Worm (Caenorhabditis elegans) whole organism, L4 larva: ENCODE data around the gene nep-6.

ENCODE experiments used
- ces-1 ChIP-seq: fragments of 150-350 bp; sonication (generic microtip); optimal IDR thresholded peaks from 4 replicates; lab custom pipeline; 2014; ENCODE audit warnings: missing biosample characterization, missing genetic modification reagents, missing genetic modification characterization
- cey-2 ChIP-seq: sonication (generic microtip); optimal IDR thresholded peaks from 3 replicates; lab custom pipeline; 2017; ENCODE audit warnings: missing genetic modification characterization, mild to moderate bottlenecking, missing compliant biosample characterization, antibody characterized with exemption, borderline replicate concordance; ENCODE audit not compliant: insufficient read depth
- fos-1 ChIP-seq: fragments of 150-350 bp; optimal IDR thresholded peaks from 2 replicates; lab custom pipeline; 2014; ENCODE audit warnings: missing biosample characterization, missing genetic modification characterization
- jun-1 ChIP-seq: fragments of 150-350 bp; optimal IDR thresholded peaks from 2 replicates; lab custom pipeline; 2014; ENCODE audit warnings: missing biosample characterization, missing genetic modification reagents, missing genetic modification characterization
- lin-29 ChIP-seq: fragments of 200-800 bp; sonication (Bioruptor generic); IDR thresholded peaks from 2 replicates; pipeline ENCODE4 v1.3.6; 2022; ENCODE audit warnings: missing genetic modification reagents, missing genetic modification characterization, missing compliant biosample characterization
- lin-38 ChIP-seq: fragments of 200-800 bp; sonication (Bioruptor generic); IDR thresholded peaks from 2 replicates; pipeline ENCODE4 v1.3.6; 2022; ENCODE audit warnings: missing genetic modification reagents, missing genetic modification characterization, missing compliant biosample characterization
- madf-5 ChIP-seq, 2 experiments: fragments of 200-800 bp; sonication (Bioruptor generic); IDR thresholded peaks; 2 replicates each; pipeline ENCODE4 v1.3.6; 2022; ENCODE audit warnings: missing compliant biosample characterization in 2 of 2, missing genetic modification characterization in 2 of 2
- madf-9 ChIP-seq: fragments of 200-800 bp; sonication (Bioruptor generic); conservative IDR thresholded peaks from 2 replicates; pipeline ENCODE4 v1.3.6; 2022; ENCODE audit warnings: missing genetic modification reagents, missing genetic modification characterization, missing compliant biosample characterization
- nhr-111 ChIP-seq: fragments of 200-800 bp; sonication (Bioruptor generic); optimal IDR thresholded peaks from 2 replicates; lab custom pipeline; 2018; ENCODE audit warnings: mild to moderate bottlenecking, missing genetic modification characterization, missing compliant biosample characterization

ce11 chrII:3368097-3368496 is 48.5 kb upstream of the nep-6 start, which contains the start of gene Y49F6C.7:
- no peak for TF ChIP-seq madf-5 (GFP tag; IDR thresholded peaks at IDR 0.05; lab: Robert Waterston, UW)
- no peak for TF ChIP-seq cey-2
- TF ChIP-seq lin-29 (GFP tag; lab: Robert Waterston, UW): no peak
- TF ChIP-seq ces-1: no peak
- no peak for TF ChIP-seq nhr-111 (GFP tag; lab: Kevin White, UChicago)
- TF ChIP-seq jun-1 (tag; lab: Kevin White, UChicago): no peak
- TF ChIP-seq madf-9 (GFP tag; lab: Robert Waterston, UW): no peak
- no peak for TF ChIP-seq lin-38
- no peak for TF ChIP-seq fos-1 (tag; lab: Kevin White, UChicago)
